Fruit fly (Drosophila melanogaster) whole organism, embryonic: ENCODE measurements around the gene CCHa2.

Experiments
- CG10543 ChIP-seq: fragments of 200-800 bp; sonication (Bioruptor generic); optimal IDR thresholded peaks from 3 replicates; lab custom pipeline; 2017; ENCODE audit warnings: missing biosample characterization, mild to moderate bottlenecking, missing genetic modification characterization, moderate library complexity
- CG12104 ChIP-seq: fragments of 200-800 bp; sonication (Bioruptor generic); optimal IDR thresholded peaks from 3 replicates; lab custom pipeline; 2016; ENCODE audit warnings: missing biosample characterization, missing genetic modification characterization
- CG14965 ChIP-seq: fragments of 200-800 bp; sonication (Bioruptor generic); optimal IDR thresholded peaks from 2 replicates; lab custom pipeline; 2016; ENCODE audit warnings: missing biosample characterization, missing genetic modification characterization, borderline replicate concordance
- CG34376 ChIP-seq: fragments of 200-800 bp; sonication (Bioruptor generic); optimal IDR thresholded peaks from 2 replicates; lab custom pipeline; 2018; ENCODE audit warnings: missing biosample characterization, mild to moderate bottlenecking, missing genetic modification characterization
- cg ChIP-seq: fragments of 200-800 bp; sonication (Bioruptor generic); optimal IDR thresholded peaks from 3 replicates; lab custom pipeline; 2019; ENCODE audit warnings: missing biosample characterization, mild to moderate bottlenecking, missing genetic modification characterization, moderate library complexity
- dysf ChIP-seq: fragments of 200-800 bp; sonication (Bioruptor generic); IDR thresholded peaks from 3 replicates; pipeline ENCODE4 v1.3.6; 2022; ENCODE audit warnings: missing biosample characterization, missing genetic modification characterization
- ham ChIP-seq: fragments of 200-800 bp; sonication (Bioruptor generic); IDR thresholded peaks from 2 replicates; pipeline ENCODE4 v1.3.6; 2022; ENCODE audit warnings: missing biosample characterization, missing genetic modification characterization
- sqz ChIP-seq: fragments of 200-800 bp; sonication (Bioruptor generic); optimal IDR thresholded peaks from 3 replicates; lab custom pipeline; 2018; ENCODE audit warnings: missing biosample characterization, mild to moderate bottlenecking, missing genetic modification characterization

- TF ChIP-seq cg (GFP tag; lab: Kevin White, UChicago) (peak; percentile 38), CG34376 (GFP tag; lab: Kevin White, UChicago) (no peak), dysf (GFP tag; lab: Robert Waterston, UW) (peak; percentile 65; the same call in 2 of the 3 replicates), sqz (GFP tag; lab: Kevin White, UChicago) (peak; percentile 50), ham (no peak), CG10543 (no peak), CG14965 (GFP tag; lab: Kevin White, UChicago) (no peak), CG12104 (GFP tag; lab: Kevin White, UChicago) (peak; percentile 66)
Observed at dm6 chr3R:13425470-13426033, 30.6 kb upstream of the CCHa2 start, which contains the start of gene Act87E.
